Worm (Caenorhabditis elegans) whole organism, mixed stage, embryonic: ENCODE data around the gene T23B12.6.

Experiments
- M03D4.4 ChIP-seq: sonication (generic microtip); optimal IDR thresholded peaks from 2 replicates; lab custom pipeline; 2017; ENCODE audit warnings: mild to moderate bottlenecking, missing genetic modification characterization, missing compliant biosample characterization
- bed-3 ChIP-seq: fragments of 200-800 bp; sonication (Bioruptor generic); optimal IDR thresholded peaks from 3 replicates; lab custom pipeline; 2018; ENCODE audit warnings: mild to moderate bottlenecking, missing genetic modification characterization, moderate library complexity, missing compliant biosample characterization
- ceh-39 ChIP-seq: fragments of 150-350 bp; optimal IDR thresholded peaks from 2 replicates; lab custom pipeline; 2014; ENCODE audit warnings: missing biosample characterization, missing genetic modification characterization
- ceh-43 ChIP-seq: fragments of 200-800 bp; sonication (Bioruptor generic); optimal IDR thresholded peaks from 2 replicates; lab custom pipeline; 2018; ENCODE audit warnings: mild to moderate bottlenecking, missing genetic modification characterization, moderate library complexity, missing compliant biosample characterization
- ceh-83 ChIP-seq: fragments of 200-800 bp; sonication (Bioruptor generic); optimal IDR thresholded peaks from 2 replicates; lab custom pipeline; 2018; ENCODE audit warnings: mild to moderate bottlenecking, missing genetic modification characterization, missing compliant biosample characterization
- ces-1 ChIP-seq: fragments of 150-350 bp; optimal IDR thresholded peaks from 2 replicates; lab custom pipeline; 2014; ENCODE audit warnings: missing biosample characterization, missing genetic modification reagents, missing genetic modification characterization
- drap-1 ChIP-seq: fragments of 200-800 bp; sonication (Bioruptor generic); optimal IDR thresholded peaks from 3 replicates; lab custom pipeline; 2018; ENCODE audit warnings: mild to moderate bottlenecking, missing genetic modification characterization, missing compliant biosample characterization
- elt-1 ChIP-seq: sonication (generic microtip); optimal IDR thresholded peaks from 2 replicates; lab custom pipeline; 2017; ENCODE audit warnings: missing genetic modification characterization, mild to moderate bottlenecking, missing compliant biosample characterization, antibody characterized with exemption, moderate library complexity, borderline replicate concordance; ENCODE audit not compliant: insufficient read depth
- elt-3 ChIP-seq: fragments of 150-350 bp; optimal IDR thresholded peaks from 2 replicates; lab custom pipeline; 2014; ENCODE audit warnings: missing biosample characterization, missing genetic modification characterization
- flh-1 ChIP-seq: fragments of 200-800 bp; sonication (Bioruptor generic); optimal IDR thresholded peaks from 2 replicates; lab custom pipeline; 2018; ENCODE audit warnings: mild to moderate bottlenecking, missing genetic modification characterization, moderate library complexity, missing compliant biosample characterization
- ham-2 ChIP-seq: fragments of 200-800 bp; sonication (Bioruptor generic); optimal IDR thresholded peaks from 2 replicates; lab custom pipeline; 2018; ENCODE audit warnings: mild to moderate bottlenecking, missing genetic modification characterization, missing compliant biosample characterization
- hlh-1 ChIP-seq: fragments of 150-350 bp; optimal IDR thresholded peaks from 2 replicates; lab custom pipeline; 2014; ENCODE audit warnings: missing biosample characterization, missing genetic modification reagents, missing genetic modification characterization
- lin-13 ChIP-seq: fragments of 150-350 bp; optimal IDR thresholded peaks from 2 replicates; lab custom pipeline; 2014; ENCODE audit warnings: missing biosample characterization, missing genetic modification characterization
- lin-32 ChIP-seq: fragments of 200-800 bp; sonication (Bioruptor generic); optimal IDR thresholded peaks from 2 replicates; lab custom pipeline; 2018; ENCODE audit warnings: mild to moderate bottlenecking, missing genetic modification characterization, missing compliant biosample characterization
- lsy-2 ChIP-seq: fragments of 150-350 bp; optimal IDR thresholded peaks from 2 replicates; lab custom pipeline; 2014; ENCODE audit warnings: missing biosample characterization, missing genetic modification characterization
- mab-5 ChIP-seq: fragments of 150-350 bp; optimal IDR thresholded peaks from 2 replicates; lab custom pipeline; 2014; ENCODE audit warnings: missing biosample characterization, missing genetic modification characterization
- mls-2 ChIP-seq: sonication (generic microtip); optimal IDR thresholded peaks from 2 replicates; lab custom pipeline; 2016; ENCODE audit warnings: mild to moderate bottlenecking, missing genetic modification characterization, moderate library complexity, missing compliant biosample characterization
- nhr-12 ChIP-seq: fragments of 150-350 bp; optimal IDR thresholded peaks from 2 replicates; lab custom pipeline; 2014; ENCODE audit warnings: missing biosample characterization, missing genetic modification characterization
- nhr-2 ChIP-seq: fragments of 150-350 bp; optimal IDR thresholded peaks from 2 replicates; lab custom pipeline; 2014; ENCODE audit warnings: missing biosample characterization, missing genetic modification characterization
- nhr-237 ChIP-seq: fragments of 150-350 bp; optimal IDR thresholded peaks from 2 replicates; lab custom pipeline; 2014; ENCODE audit warnings: missing biosample characterization, missing genetic modification characterization
- nhr-28 ChIP-seq: fragments of 150-350 bp; optimal IDR thresholded peaks from 2 replicates; lab custom pipeline; 2014; ENCODE audit warnings: missing biosample characterization, missing genetic modification characterization
- nhr-76 ChIP-seq: sonication (generic microtip); optimal IDR thresholded peaks from 2 replicates; lab custom pipeline; 2017; ENCODE audit warnings: missing biosample characterization, missing genetic modification characterization
- pha-4 ChIP-seq: fragments of 150-350 bp; optimal IDR thresholded peaks from 2 replicates; lab custom pipeline; 2018; ENCODE audit warnings: missing biosample characterization, missing genetic modification reagents, missing genetic modification characterization
- sem-2 ChIP-seq: fragments of 200-800 bp; sonication (Bioruptor generic); optimal IDR thresholded peaks from 2 replicates; lab custom pipeline; 2018; ENCODE audit warnings: mild to moderate bottlenecking, missing genetic modification characterization, missing compliant biosample characterization
- sptf-1 ChIP-seq: sonication (generic microtip); optimal IDR thresholded peaks from 2 replicates; lab custom pipeline; 2017; ENCODE audit warnings: mild to moderate bottlenecking, missing genetic modification characterization, moderate library complexity, missing compliant biosample characterization
- tbx-8 ChIP-seq: fragments of 200-800 bp; sonication (Bioruptor generic); optimal IDR thresholded peaks from 2 replicates; lab custom pipeline; 2018; ENCODE audit warnings: mild to moderate bottlenecking, missing genetic modification characterization, moderate library complexity, missing compliant biosample characterization
- unc-120 ChIP-seq: sonication (generic microtip); optimal IDR thresholded peaks from 2 replicates; lab custom pipeline; 2017; ENCODE audit warnings: missing genetic modification characterization, missing compliant biosample characterization; ENCODE audit not compliant: poor library complexity, severe bottlenecking
- unc-62 ChIP-seq: fragments of 150-350 bp; optimal IDR thresholded peaks from 2 replicates; lab custom pipeline; 2014; ENCODE audit warnings: missing biosample characterization, missing genetic modification reagents, missing genetic modification characterization
- zip-8 ChIP-seq: fragments of 150-350 bp; optimal IDR thresholded peaks from 2 replicates; lab custom pipeline; 2014; ENCODE audit warnings: missing biosample characterization, missing genetic modification characterization
- ztf-11 ChIP-seq: fragments of 150-350 bp; optimal IDR thresholded peaks from 2 replicates; lab custom pipeline; 2014; ENCODE audit warnings: missing biosample characterization, missing genetic modification characterization

T23B12.6 gene

DNA sequence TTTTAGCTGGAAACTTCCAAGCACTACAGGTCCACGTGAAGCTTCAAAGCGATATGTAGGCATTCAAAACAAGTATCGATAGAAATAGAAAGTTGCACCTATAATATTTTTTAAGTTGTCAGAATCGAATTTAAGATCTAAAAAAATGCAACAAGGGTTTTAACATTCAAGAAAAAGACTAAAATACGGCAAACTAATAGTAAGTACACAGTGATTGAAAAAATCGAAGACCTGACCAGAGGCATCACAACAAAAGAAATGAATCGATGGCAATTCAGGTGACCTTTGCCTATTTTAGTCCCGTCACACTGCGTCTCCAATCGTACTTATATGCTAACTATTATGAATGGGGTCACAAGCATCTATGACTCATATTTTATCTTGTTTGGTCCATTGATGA lies 12.3 kb downstream of the T23B12.6 start, which contains the start of gene T23B12.5:
T23B12.5 (minus strand) TSS at position 101 of the 400 bp plus-strand sequence.
- TF ChIP-seq ceh-83 (GFP tag; lab: Kevin White, UChicago) (no peak), mls-2 (tag; lab: Kevin White, UChicago) (no peak), sem-2 (GFP tag; lab: Kevin White, UChicago) (no peak), sptf-1 (tag; lab: Kevin White, UChicago) (no peak), ces-1 (GFP tag; lab: Kevin White, UChicago) (no peak), bed-3 (no peak), unc-62 (GFP tag; lab: Kevin White, UChicago) (no peak), nhr-12 (tag; lab: Kevin White, UChicago) (no peak), M03D4.4 (tag; lab: Kevin White, UChicago) (no peak), ceh-43 (no peak), lin-13 (tag; lab: Kevin White, UChicago) (no peak), ham-2 (no peak), nhr-2 (tag; lab: Kevin White, UChicago) (no peak), ztf-11 (no peak), nhr-237 (tag; lab: Kevin White, UChicago) (no peak), lin-32 (GFP tag; lab: Kevin White, UChicago) (no peak), ceh-39 (no peak), zip-8 (tag; lab: Kevin White, UChicago) (no peak), pha-4 (no peak)
- TF ChIP-seq, all 35 proteins: peak for 0

DNA sequence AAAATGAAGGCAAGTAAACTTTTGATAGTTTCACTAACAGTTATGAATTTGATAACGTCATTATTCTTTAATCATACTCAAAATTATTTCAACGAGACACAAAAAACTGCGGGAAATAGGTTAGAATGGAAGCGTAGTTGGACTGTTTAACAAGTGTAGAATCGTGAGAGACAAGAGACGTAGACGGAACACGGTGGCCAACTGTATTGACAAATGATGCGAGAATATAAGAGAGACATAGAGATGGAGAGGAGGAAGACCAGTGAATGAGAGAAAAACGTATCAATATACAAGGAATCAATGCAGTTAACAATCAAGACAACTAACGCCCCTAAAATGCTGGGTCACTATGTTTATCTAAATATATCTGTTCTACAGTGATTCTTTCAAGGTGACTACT lies 14.6 kb downstream of the T23B12.6 start:
- TF ChIP-seq unc-62 (GFP tag; lab: Kevin White, UChicago) (no peak), nhr-12 (tag; lab: Kevin White, UChicago) (no peak), tbx-8 (GFP tag; lab: Kevin White, UChicago) (no peak), mab-5 (tag; lab: Kevin White, UChicago) (no peak), ztf-11 (no peak), elt-3 (no peak), nhr-28 (no peak), lsy-2 (tag; lab: Kevin White, UChicago) (no peak), bed-3 (no peak), M03D4.4 (tag; lab: Kevin White, UChicago) (no peak), mls-2 (tag; lab: Kevin White, UChicago) (no peak), ceh-43 (no peak), ham-2 (no peak), hlh-1 (peak; percentile 19), pha-4 (peak; percentile 91), elt-1 (tag; lab: Kevin White, UChicago) (no peak), ceh-39 (no peak), sptf-1 (tag; lab: Kevin White, UChicago) (no peak)
- TF ChIP-seq, all 35 proteins: peak for 2

DNA sequence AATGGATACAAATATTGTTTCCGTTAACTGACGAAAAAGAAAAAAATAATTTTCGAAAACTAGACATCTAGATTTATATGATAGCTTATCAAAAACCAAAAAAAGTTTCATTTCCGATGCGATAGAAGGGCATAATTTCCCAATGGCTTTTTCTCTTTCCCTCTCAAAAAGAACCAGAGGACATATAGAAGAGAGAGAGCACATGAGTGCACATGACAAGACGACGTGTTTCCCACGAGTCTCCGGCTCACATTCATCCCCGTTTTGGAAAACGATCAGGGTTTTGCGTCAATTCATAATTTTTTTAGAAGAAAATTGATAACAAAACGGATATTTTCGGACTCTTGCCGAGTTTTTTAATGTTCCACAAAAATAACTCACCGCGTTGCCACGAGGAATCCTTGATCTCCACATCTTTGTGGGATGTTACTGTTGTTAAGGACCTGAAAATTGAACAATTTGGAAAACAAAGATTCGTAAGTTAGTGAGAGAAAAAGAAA lies 15.8 kb downstream of the T23B12.6 start, which contains the start of gene lmd-3:
lmd-3 (minus strand) TSS at position 450 of the 500 bp plus-strand sequence.
- TF ChIP-seq ceh-39 (no peak), flh-1 (GFP tag; lab: Kevin White, UChicago) (no peak), pha-4 (no peak), elt-3 (no peak), lin-32 (GFP tag; lab: Kevin White, UChicago) (no peak), M03D4.4 (tag; lab: Kevin White, UChicago) (no peak), unc-120 (tag; lab: Kevin White, UChicago) (no peak), mls-2 (tag; lab: Kevin White, UChicago) (no peak), nhr-76 (no peak), nhr-28 (no peak), tbx-8 (GFP tag; lab: Kevin White, UChicago) (no peak), mab-5 (tag; lab: Kevin White, UChicago) (no peak), drap-1 (no peak), zip-8 (tag; lab: Kevin White, UChicago) (no peak), ceh-83 (GFP tag; lab: Kevin White, UChicago) (no peak), nhr-237 (tag; lab: Kevin White, UChicago) (no peak)

DNA sequence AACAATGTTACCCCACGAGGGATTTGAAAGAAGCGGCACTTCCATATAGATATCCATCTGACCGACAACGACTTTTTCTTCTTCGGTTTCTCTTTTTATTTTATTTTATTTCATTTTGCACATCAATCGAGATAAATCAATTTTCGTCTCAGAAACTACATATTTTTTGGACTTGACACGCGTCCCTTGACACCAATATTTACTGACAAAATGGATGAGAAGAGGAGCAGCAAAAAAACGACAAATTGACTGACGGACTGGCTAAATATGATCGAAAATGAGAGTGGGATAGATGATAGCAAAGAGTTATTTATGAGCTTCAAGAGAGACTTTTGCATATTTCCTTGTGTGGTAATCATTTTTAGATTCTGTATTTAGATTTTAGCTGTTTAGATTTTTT lies 22.9 kb downstream of the T23B12.6 start:
- TF ChIP-seq nhr-237 (tag; lab: Kevin White, UChicago): no peak
- TF ChIP-seq ces-1 (GFP tag; lab: Kevin White, UChicago): peak; percentile 19
- TF ChIP-seq, all 35 proteins: peak for 1

DNA sequence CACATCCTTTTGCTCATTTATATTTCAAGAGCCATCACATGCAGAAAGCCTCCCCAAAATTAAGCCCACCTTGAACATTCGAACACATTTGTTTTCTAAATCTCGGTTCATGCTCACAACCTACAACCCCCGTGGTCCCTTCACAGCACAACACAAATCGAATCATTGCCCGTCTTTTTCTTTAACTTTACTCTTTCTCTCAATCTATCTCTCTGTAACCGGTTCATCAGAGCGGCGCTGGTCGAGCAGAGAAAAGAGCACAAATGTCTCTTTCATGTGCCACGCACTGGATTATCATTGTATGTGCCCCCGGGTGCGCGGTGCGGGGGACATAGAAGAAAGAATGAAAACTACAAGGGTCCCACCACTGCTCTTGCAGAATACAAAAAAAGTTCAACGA lies 24.9 kb downstream of the T23B12.6 start:
- TF ChIP-seq ces-1 (GFP tag; lab: Kevin White, UChicago) (peak; percentile 82), lsy-2 (tag; lab: Kevin White, UChicago) (no peak)
